Worm (Caenorhabditis elegans): ENCODE results near the gene Y43F8B.7.

DNA sequence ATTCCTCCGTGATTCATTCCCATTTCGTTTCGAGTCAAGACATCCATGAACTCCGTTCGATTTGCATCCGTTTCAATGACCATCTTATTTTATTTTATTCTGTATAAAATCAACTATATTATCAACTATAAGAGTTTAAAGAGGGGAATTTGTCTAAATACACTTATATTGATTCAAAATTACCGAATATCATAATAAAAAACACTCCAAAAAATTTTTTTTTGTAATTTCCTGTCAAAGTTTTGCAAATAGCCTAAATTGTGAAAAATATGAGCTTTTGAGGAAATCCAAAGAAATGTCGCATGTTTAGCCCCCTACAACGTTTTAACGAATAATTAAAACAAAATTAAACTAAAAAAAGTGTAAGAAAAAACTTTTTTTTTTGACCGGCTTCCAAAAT lies 28.5 kb upstream of the Y43F8B.7 start, which contains the start of gene Y43F8B.15:
- TF ChIP-seq unc-130 (GFP tag; optimal IDR thresholded peaks at IDR 0.05) = no peak
- TF ChIP-seq nhr-28 (tag; optimal IDR thresholded peaks at IDR 0.05) = no peak
- no peak for TF ChIP-seq ceh-82 (tag; optimal IDR thresholded peaks at IDR 0.05)
- no peak for TF ChIP-seq mes-2 (tag; optimal IDR thresholded peaks at IDR 0.05; ENCODE audit: poor library complexity, severe bottlenecking)
- no peak for TF ChIP-seq ama-1 (optimal IDR thresholded peaks at IDR 0.05)
- TF ChIP-seq nhr-42 (GFP tag; IDR thresholded peaks at IDR 0.05) = no peak
- no peak for TF ChIP-seq mep-1 (tag; optimal IDR thresholded peaks at IDR 0.05)
- TF ChIP-seq saeg-2 (GFP tag; IDR thresholded peaks at IDR 0.05) = no peak
- no peak for TF ChIP-seq unc-39 (tag; optimal IDR thresholded peaks at IDR 0.05)
- TF ChIP-seq pha-4 (GFP tag; IDR thresholded peaks at IDR 0.05) = no peak
- TF ChIP-seq pha-4 (tag; optimal IDR thresholded peaks at IDR 0.05) = no peak
- no peak for TF ChIP-seq zip-2 (tag; optimal IDR thresholded peaks at IDR 0.05)
- no peak for TF ChIP-seq lin-15B (tag; optimal IDR thresholded peaks at IDR 0.05)
- TF ChIP-seq php-3 (GFP tag; IDR thresholded peaks at IDR 0.05) = no peak
